Worm (Caenorhabditis elegans) whole organism, midembryonic: ENCODE measurements around the gene Y8A9A.2.

Experiments used
- klf-2 ChIP-seq: fragments of 200-800 bp; sonication (Bioruptor generic); conservative IDR thresholded peaks from 2 replicates; pipeline ENCODE4 v1.3.6; 2022; ENCODE audit warnings: missing genetic modification reagents, missing genetic modification characterization, missing compliant biosample characterization
- ref-1 ChIP-seq: fragments of 200-800 bp; sonication (Bioruptor generic); conservative IDR thresholded peaks from 2 replicates; pipeline ENCODE4 v1.3.6; 2022; ENCODE audit warnings: missing genetic modification reagents, missing genetic modification characterization, missing compliant biosample characterization
- tab-1 ChIP-seq: fragments of 200-800 bp; sonication (Bioruptor generic); IDR thresholded peaks from 2 replicates; pipeline ENCODE4 v1.3.6; 2022; ENCODE audit warnings: missing genetic modification characterization, missing compliant biosample characterization
- ztf-29 ChIP-seq: fragments of 200-800 bp; sonication (Bioruptor generic); IDR thresholded peaks from 2 replicates; pipeline ENCODE4 v1.3.6; 2022; ENCODE audit warnings: missing genetic modification reagents, missing genetic modification characterization, missing compliant biosample characterization

DNA sequence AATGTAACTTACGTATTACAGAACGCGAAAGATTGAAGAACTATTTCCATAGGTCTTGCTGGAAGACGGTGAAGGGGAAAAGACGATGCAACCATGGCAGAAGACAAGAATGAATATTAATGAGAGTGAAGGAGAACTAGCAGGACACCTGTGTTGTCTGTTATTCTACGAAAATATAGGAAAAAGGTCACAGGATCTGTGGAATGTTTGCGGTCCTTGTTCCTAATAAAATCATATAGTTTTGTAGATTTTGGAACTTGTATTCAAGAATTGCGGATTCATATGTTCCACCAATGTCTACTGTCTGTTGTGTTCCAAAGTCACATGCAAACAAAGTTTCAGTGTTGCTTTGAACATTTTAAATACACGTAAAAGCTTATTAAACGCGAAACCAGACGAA is 43.2 kb upstream of the Y8A9A.2 start, which contains the start of gene sdz-11:
- no peak for TF ChIP-seq tab-1 (GFP tag; lab: Robert Waterston, UW)
- no peak for TF ChIP-seq klf-2 (GFP tag; lab: Robert Waterston, UW)
- no peak for TF ChIP-seq ztf-29 (GFP tag; lab: Robert Waterston, UW)
- TF ChIP-seq ref-1 (GFP tag; lab: Robert Waterston, UW) = no peak
